Worm (Caenorhabditis elegans): ENCODE data around the gene pyt-1.

The pyt-1 gene

DNA sequence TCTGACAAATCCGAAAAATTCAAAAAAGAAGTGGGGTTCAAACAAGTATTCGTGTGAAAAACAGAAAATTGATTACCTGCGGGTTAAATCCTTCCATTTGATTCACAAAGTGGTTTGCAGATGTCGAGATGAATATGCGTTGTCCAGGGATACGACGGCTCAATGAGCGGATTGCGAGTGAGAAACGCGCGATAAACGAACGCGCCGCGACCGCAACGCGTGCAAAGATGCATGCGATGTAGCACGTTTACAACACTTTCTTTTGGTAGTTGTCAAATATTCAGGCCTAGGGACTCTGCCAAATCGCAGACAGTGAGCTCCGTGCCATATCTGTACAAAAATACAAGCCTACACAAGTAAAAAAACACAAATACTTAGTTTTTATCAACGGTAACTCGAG, 9.5 kb upstream of the pyt-1 start, which contains the start of gene fubl-1 (continued):
- no peak for TF ChIP-seq hlh-30 (tag; optimal IDR thresholded peaks at IDR 0.05; ENCODE audit: insufficient read depth)
- no peak for TF ChIP-seq php-3 (GFP tag; IDR thresholded peaks at IDR 0.05)
- no peak for TF ChIP-seq madf-5 (GFP tag; IDR thresholded peaks at IDR 0.05)
- no peak for TF ChIP-seq ctbp-1 (GFP tag; IDR thresholded peaks at IDR 0.05)
- no peak for TF ChIP-seq T20F7.1 (GFP tag; optimal IDR thresholded peaks at IDR 0.05)
- peak; percentile 70 for TF ChIP-seq lin-38 (GFP tag; IDR thresholded peaks at IDR 0.05)
- no peak for TF ChIP-seq dmd-8 (GFP tag; IDR thresholded peaks at IDR 0.05)
- TF ChIP-seq lin-29 (GFP tag; IDR thresholded peaks at IDR 0.05): no peak
- no peak for TF ChIP-seq ZK337.2 (GFP tag; IDR thresholded peaks at IDR 0.05)
- no peak for TF ChIP-seq hmg-1.1 (GFP tag; IDR thresholded peaks at IDR 0.05)
- no peak for TF ChIP-seq aly-2 (tag; optimal IDR thresholded peaks at IDR 0.05)
- TF ChIP-seq mxl-3 (GFP tag; optimal IDR thresholded peaks at IDR 0.05): no peak
- no peak for TF ChIP-seq zfp-3 (GFP tag; conservative IDR thresholded peaks at IDR 0.05)
- no peak for TF ChIP-seq dmd-9 (GFP tag; IDR thresholded peaks at IDR 0.05)
- TF ChIP-seq aha-1 (tag): peak; percentile 82
- TF ChIP-seq tra-1 (GFP tag; IDR thresholded peaks at IDR 0.05): no peak
- TF ChIP-seq ces-1 (GFP tag; optimal IDR thresholded peaks at IDR 0.05): no peak
- TF ChIP-seq F10B5.3 (tag; optimal IDR thresholded peaks at IDR 0.05): no peak
- TF ChIP-seq F44E2.7 (GFP tag; IDR thresholded peaks at IDR 0.05): no peak
- TF ChIP-seq pha-4 (GFP tag; IDR thresholded peaks at IDR 0.05): no peak
- TF ChIP-seq pha-4 (tag; optimal IDR thresholded peaks at IDR 0.05): no peak
- no peak for TF ChIP-seq egl-43 (GFP tag; IDR thresholded peaks at IDR 0.05)
- TF ChIP-seq attf-4 (tag; optimal IDR thresholded peaks at IDR 0.05): no peak
- TF ChIP-seq nhr-11 (tag; optimal IDR thresholded peaks at IDR 0.05): no peak
- no peak for TF ChIP-seq set-16 (GFP tag; IDR thresholded peaks at IDR 0.05)
- TF ChIP-seq lim-7 (GFP tag; IDR thresholded peaks at IDR 0.05): no peak
- no peak for TF ChIP-seq nhr-111 (GFP tag; optimal IDR thresholded peaks at IDR 0.05)
- no peak for TF ChIP-seq D1046.2 (GFP tag; IDR thresholded peaks at IDR 0.05)
- TF ChIP-seq saeg-2 (GFP tag; IDR thresholded peaks at IDR 0.05): no peak
- no peak for TF ChIP-seq ceh-32 (tag; optimal IDR thresholded peaks at IDR 0.05; ENCODE audit: poor library complexity)
- TF ChIP-seq vab-7 (GFP tag; IDR thresholded peaks at IDR 0.05): peak; percentile 39; the same call in 1 of the 2 replicates
- TF ChIP-seq jun-1 (tag; optimal IDR thresholded peaks at IDR 0.05): no peak
- peak; percentile 75 for TF ChIP-seq ama-1 (optimal IDR thresholded peaks at IDR 0.05)
- TF ChIP-seq rbr-2 (tag; optimal IDR thresholded peaks at IDR 0.05): no peak
- no peak for TF ChIP-seq unc-39 (tag; optimal IDR thresholded peaks at IDR 0.05)
- TF ChIP-seq mes-2 (tag; optimal IDR thresholded peaks at IDR 0.05; ENCODE audit: poor library complexity, severe bottlenecking): peak; percentile 56
- no peak for TF ChIP-seq gei-8 (GFP tag; optimal IDR thresholded peaks at IDR 0.05)
- TF ChIP-seq zag-1 (tag; optimal IDR thresholded peaks at IDR 0.05): no peak

DNA sequence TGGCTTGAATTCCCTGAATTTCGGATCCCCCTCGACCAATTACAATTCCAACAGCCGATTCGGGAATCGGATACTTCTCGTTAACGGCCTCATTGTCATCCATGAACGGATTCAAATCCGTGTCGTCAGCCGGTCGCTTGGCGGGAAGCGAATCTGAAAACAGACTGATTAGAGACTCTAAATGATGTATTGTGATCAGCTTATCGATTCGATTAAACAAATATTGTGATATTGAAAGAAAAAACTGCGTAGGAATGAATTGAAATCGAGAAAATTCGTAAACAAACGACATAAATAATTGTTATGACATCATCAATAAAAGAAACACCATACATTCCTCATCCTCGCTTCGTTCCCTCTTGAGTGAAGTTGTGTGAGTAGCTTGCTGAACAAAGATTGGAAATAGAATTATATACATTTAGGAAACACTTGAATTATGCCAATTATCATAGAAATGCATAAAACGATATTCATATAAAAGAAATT, 8.9 kb upstream of the pyt-1 start:
- TF ChIP-seq nhr-10 (tag; optimal IDR thresholded peaks at IDR 0.05): no peak
- peak; percentile 67 for TF ChIP-seq lin-38 (GFP tag; IDR thresholded peaks at IDR 0.05)
- peak; percentile 42 for TF ChIP-seq unc-130 (GFP tag; optimal IDR thresholded peaks at IDR 0.05)
- TF ChIP-seq tra-1 (GFP tag; IDR thresholded peaks at IDR 0.05): no peak
- TF ChIP-seq ctbp-1 (GFP tag; IDR thresholded peaks at IDR 0.05): 0 out of 2 replicates have a peak, but pooled peaks have one; percentile 49
- peak; percentile 32; the same call in 1 of the 2 replicates for TF ChIP-seq daf-19 (GFP tag; conservative IDR thresholded peaks at IDR 0.05)
- TF ChIP-seq rbr-2 (tag; optimal IDR thresholded peaks at IDR 0.05): no peak
- no peak for TF ChIP-seq jun-1 (tag; optimal IDR thresholded peaks at IDR 0.05)
- TF ChIP-seq madf-9 (GFP tag; conservative IDR thresholded peaks at IDR 0.05): no peak
- no peak for TF ChIP-seq unc-39 (tag; optimal IDR thresholded peaks at IDR 0.05)
- TF ChIP-seq pha-4 (GFP tag; IDR thresholded peaks at IDR 0.05): peak; percentile 50; the same call in 1 of the 2 replicates
- no peak for TF ChIP-seq pha-4 (tag; optimal IDR thresholded peaks at IDR 0.05)
- TF ChIP-seq attf-4 (tag; optimal IDR thresholded peaks at IDR 0.05): no peak
- 0 out of 2 replicates have a peak, but pooled peaks have one; percentile 6 for TF ChIP-seq arid-1 (GFP tag; conservative IDR thresholded peaks at IDR 0.05)
- TF ChIP-seq zip-11 (GFP tag; IDR thresholded peaks at IDR 0.05): no peak
- no peak for TF ChIP-seq mxl-3 (GFP tag; optimal IDR thresholded peaks at IDR 0.05)
- TF ChIP-seq fkh-10 (GFP tag; optimal IDR thresholded peaks at IDR 0.05): no peak
- no peak for TF ChIP-seq mxl-2 (GFP tag; conservative IDR thresholded peaks at IDR 0.05)
- no peak for TF ChIP-seq spr-3 (GFP tag; optimal IDR thresholded peaks at IDR 0.05)
- no peak for TF ChIP-seq dmd-6 (GFP tag; IDR thresholded peaks at IDR 0.05)
- 0 out of 2 replicates have a peak, but pooled peaks have one; percentile 79 for TF ChIP-seq Y75B8A.6 (GFP tag; IDR thresholded peaks at IDR 0.05)
- no peak for TF ChIP-seq snpc-4 (tag; optimal IDR thresholded peaks at IDR 0.05)
- peak; percentile 87 for TF ChIP-seq ama-1 (optimal IDR thresholded peaks at IDR 0.05)
